Fruit fly (Drosophila melanogaster) S2 (cell line): ENCODE data around the gene CG34241.

ENCODE experiments used
- CG8478 ChIP-seq: fragments of >200 bp; optimal IDR thresholded peaks from 2 replicates; lab custom pipeline; 2018
- CTCF ChIP-seq, 2 experiments: fragments of >200 bp; optimal IDR thresholded peaks; 2 replicates each; lab custom pipeline; 2018

The CG34241 gene

DNA sequence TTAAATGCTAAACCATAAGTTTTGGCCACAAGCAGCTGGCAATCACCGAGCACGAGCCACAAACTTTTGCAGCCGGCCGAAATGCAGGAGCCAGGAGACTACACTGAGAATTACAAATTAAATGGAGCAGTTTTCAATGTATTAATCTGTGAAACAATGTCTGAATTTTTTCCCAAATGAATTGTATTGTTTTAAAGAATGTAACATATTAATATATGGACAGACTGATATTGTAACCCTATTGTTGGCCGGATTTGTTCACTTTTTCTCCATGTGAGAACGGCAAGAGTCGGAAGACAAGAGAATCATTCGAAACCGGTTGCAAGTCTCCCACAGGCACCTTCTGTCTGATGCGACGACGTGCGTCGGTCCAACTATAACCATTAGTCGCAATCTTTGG, 12.7 kb upstream of the CG34241 start:
- no peak for TF ChIP-seq CG8478
- TF ChIP-seq CTCF (optimal IDR thresholded peaks at IDR 0.05; lab: Kevin White, UChicago): no peak

DNA sequence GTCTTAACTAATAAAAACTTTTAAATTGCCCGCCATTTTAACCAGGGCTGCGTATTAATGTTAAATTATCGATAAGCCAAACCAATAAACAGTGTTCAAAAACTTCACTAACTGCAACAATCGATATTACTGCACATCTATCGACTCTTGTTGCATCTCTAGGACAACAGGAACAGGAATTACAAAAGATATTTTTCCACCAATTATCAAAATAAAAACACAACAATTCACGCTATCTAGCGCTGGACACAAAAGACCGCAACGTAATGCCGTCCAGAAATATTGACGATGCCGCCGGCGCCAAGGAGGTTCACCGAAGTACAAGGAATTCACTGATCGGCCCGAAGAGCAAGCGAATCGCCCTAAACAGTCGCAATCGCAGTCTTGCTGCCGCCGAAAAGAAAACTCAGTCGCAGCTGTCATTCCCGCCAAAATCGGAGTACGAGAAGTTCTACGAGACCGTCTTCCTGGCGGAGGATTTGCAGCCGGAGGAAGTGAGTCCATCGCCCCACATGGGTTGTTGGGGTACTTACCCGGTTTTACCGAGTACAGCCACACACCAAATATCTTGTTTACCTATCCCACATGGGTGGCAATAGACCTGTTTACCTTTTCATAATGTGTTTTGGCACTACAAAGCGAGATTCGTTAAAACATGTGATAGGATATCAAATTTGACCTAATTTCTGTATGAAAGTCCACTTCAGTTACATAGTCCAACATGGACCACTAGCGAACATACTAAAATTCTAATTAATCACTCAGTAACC, 11.6 kb upstream of the CG34241 start, which contains the start of gene vers:
vers (plus strand) TSS at position 136 of the 770 bp plus-strand sequence.
- no peak for TF ChIP-seq CG8478
- no peak for TF ChIP-seq CTCF (optimal IDR thresholded peaks at IDR 0.05; lab: Kevin White, UChicago)

dm6 chr3L:12118156-12118555, 9.6 kb upstream of the CG34241 start, which contains the start of gene ssp:
TSS of gene ssp (plus strand) at chr3L:12118257.
- TF ChIP-seq CTCF (optimal IDR thresholded peaks at IDR 0.05; lab: Kevin White, UChicago): no peak

dm6 chr3L:12118631-12119030, 9.1 kb upstream of the CG34241 start:
- no peak for TF ChIP-seq CG8478
- TF ChIP-seq CTCF (optimal IDR thresholded peaks at IDR 0.05; lab: Kevin White, UChicago): no peak

dm6 chr3L:12119875-12120485, 7.8 kb upstream of the CG34241 start, which contains the start of gene CG11560:
TSS of gene CG11560 (plus strand) at chr3L:12120019.
- no peak for TF ChIP-seq CG8478
- no peak for TF ChIP-seq CTCF (optimal IDR thresholded peaks at IDR 0.05; lab: Kevin White, UChicago)

DNA sequence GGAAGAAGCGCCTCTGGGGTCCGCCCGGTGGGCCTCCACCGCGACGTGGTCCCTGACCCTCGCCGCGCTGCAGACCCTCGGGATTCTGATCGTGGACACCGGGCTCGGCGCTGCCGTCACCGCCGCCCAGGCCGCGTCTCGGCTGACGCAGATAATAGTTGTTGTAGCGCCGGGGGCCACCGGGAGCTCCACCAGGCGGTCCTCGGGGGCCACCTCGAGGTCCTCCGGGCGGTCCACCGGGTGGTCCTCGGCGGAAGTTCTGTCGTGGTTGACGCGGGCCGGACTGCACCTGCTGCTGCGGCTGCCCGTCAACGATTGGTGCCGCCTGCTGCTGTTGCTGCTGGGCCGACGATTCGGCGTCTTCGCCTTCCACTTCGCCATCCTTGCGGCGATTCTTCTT, 4.9 kb upstream of the CG34241 start:
- no peak for TF ChIP-seq CTCF (optimal IDR thresholded peaks at IDR 0.05; lab: Kevin White, UChicago)
- no peak for TF ChIP-seq CG8478

DNA sequence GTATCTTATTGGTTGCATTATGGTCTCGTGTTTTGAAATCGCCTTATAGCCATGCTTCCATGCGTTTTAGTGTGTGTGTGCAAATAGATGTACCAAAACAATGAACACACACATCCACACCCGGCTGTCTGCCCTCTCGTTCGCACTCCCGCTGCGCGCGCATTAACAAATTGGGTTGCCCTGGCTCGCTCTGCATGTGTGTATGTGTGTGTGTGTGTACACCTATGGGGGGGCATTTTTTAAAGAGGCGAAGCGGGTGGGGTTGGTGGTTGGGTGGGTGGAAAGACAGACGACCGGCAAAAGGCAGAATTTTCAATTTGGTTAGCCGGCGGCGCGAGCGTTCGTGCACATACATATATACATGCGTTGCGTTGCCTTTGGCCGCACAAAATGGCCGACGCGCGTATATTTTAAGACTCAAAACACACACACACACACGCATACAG, 3.6 kb upstream of the CG34241 start:
- TF ChIP-seq CTCF (optimal IDR thresholded peaks at IDR 0.05; lab: Kevin White, UChicago): no peak
- no peak for TF ChIP-seq CG8478

DNA sequence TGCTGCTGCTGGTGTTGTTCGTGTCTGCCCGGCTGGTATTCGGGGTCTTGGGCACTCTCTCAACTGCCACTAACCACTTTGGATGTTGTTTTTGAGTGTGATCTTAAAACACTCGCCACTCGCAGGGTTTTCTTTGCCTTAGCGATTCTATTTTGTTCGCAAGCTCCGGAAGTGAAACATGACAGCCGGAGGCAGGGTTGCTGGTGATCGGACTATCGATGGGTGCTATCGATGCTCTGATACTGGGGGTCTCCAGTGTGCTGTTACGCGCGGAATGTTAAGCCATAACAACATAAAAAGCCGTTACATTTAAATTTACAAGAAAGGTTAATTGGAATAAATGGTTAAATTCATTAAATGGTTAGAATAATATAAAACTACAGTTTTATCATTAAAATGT, 2.8 kb upstream of the CG34241 start, which contains the start of gene yps:
yps (minus strand) TSS at position 176 of the 400 bp plus-strand sequence.
- TF ChIP-seq CG8478 (no peak), CTCF (optimal IDR thresholded peaks at IDR 0.05; lab: Kevin White, UChicago) (peak in 1 of 2 experiments; percentile 48)

dm6 chr3L:12129111-12129510, 1.3 kb downstream of the CG34241 start, which contains the start of gene Lsp2:
TSS of gene Lsp2 (plus strand) at chr3L:12129393.
- TF ChIP-seq CTCF (optimal IDR thresholded peaks at IDR 0.05; lab: Kevin White, UChicago): no peak
- no peak for TF ChIP-seq CG8478

DNA sequence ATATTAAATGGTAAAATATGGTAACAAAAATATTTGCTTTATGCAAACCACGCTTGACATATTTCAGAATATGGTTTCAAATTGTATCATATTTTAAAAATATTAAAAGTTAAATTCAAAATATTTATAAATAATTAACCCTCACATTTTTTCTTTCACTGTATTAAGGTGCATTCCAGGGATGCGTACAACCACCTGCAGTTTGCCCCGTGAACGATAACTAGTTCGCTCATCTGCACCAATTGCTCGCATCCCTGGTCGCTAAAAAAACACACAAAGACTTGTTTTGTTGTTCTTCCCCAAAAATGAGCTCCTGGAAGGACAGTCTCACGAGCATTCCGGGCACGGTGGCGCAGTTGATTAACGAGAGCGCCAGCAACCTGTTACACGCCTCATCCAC, 4.1 kb downstream of the CG34241 start, which contains the start of gene DEF8:
DEF8 (plus strand) TSS at position 229 of the 400 bp plus-strand sequence.
- TF ChIP-seq CG8478 (no peak), CTCF (optimal IDR thresholded peaks at IDR 0.05; lab: Kevin White, UChicago) (peak in 1 of 2 experiments; percentile 7)

- no peak for TF ChIP-seq CTCF (optimal IDR thresholded peaks at IDR 0.05; lab: Kevin White, UChicago)
- no peak for TF ChIP-seq CG8478
Observed at dm6 chr3L:12136630-12137029, 8.9 kb downstream of the CG34241 start, which contains the start of the genes CG5645 and Atg12. TSS of gene CG5645 (minus strand) at chr3L:12136706. TSS of gene Atg12 (plus strand) at chr3L:12136967.

DNA sequence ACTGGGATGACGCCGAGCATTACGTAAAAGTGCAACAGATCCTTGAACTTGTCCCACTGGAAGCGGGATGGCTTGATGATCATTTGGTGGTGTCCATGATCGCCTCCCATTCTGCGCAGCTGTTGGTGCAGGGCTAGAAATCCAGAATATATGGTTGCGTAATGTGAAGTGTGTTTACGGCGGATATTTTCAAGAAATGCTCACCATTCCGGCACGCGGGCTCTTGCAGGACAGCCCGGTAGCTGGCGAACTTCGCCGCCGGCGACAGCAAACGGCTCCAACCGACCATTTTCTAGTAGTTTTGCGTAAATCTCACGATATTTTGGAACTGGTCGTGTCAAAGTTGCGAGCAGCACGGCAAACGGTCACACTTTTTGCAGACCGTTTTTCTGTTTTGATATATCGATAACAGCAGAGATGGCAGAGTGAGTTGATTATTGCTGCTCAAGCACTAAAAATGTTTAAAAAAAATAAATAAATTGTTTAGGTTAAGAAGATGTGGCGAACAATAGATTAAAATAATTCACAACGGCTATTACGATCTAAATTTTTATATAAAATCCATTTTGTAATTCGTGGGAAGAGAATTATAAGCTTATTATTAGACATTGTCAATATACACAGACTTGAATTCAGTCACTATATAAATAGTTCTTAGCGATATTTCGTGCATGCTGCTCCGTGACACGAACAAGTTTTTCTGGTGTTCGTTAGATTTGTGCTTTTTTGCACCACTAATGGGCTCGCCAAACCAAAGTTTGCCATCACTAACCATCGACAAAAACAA, 10.5 kb downstream of the CG34241 start, which contains the start of the genes ND-SGDH and RhoGAP68F:
ND-SGDH (minus strand) TSS at position 472 of the 787 bp plus-strand sequence.
RhoGAP68F (plus strand) TSS at position 756 of the 787 bp plus-strand sequence.
- no peak for TF ChIP-seq CTCF (optimal IDR thresholded peaks at IDR 0.05; lab: Kevin White, UChicago)
- TF ChIP-seq CG8478: no peak

- no peak for TF ChIP-seq CTCF (optimal IDR thresholded peaks at IDR 0.05; lab: Kevin White, UChicago)
- TF ChIP-seq CG8478: no peak
Observed at dm6 chr3L:12139232-12139698, 11.5 kb downstream of the CG34241 start.
